Worm (Caenorhabditis elegans) whole organism, mixed stage, embryonic: ENCODE measurements around the gene mtx-2.

Source experiments
- ces-1 ChIP-seq: fragments of 150-350 bp; optimal IDR thresholded peaks from 2 replicates; lab custom pipeline; 2014; ENCODE audit warnings: missing biosample characterization, missing genetic modification reagents, missing genetic modification characterization
- cnd-1 ChIP-seq: fragments of 200-800 bp; sonication (Bioruptor generic); optimal IDR thresholded peaks from 2 replicates; lab custom pipeline; 2018; ENCODE audit warnings: mild to moderate bottlenecking, missing genetic modification characterization, missing compliant biosample characterization
- elt-1 ChIP-seq: sonication (generic microtip); optimal IDR thresholded peaks from 2 replicates; lab custom pipeline; 2017; ENCODE audit warnings: missing genetic modification characterization, mild to moderate bottlenecking, missing compliant biosample characterization, antibody characterized with exemption, moderate library complexity, borderline replicate concordance; ENCODE audit not compliant: insufficient read depth
- elt-3 ChIP-seq: fragments of 150-350 bp; optimal IDR thresholded peaks from 2 replicates; lab custom pipeline; 2014; ENCODE audit warnings: missing biosample characterization, missing genetic modification characterization
- flh-1 ChIP-seq: fragments of 200-800 bp; sonication (Bioruptor generic); optimal IDR thresholded peaks from 2 replicates; lab custom pipeline; 2018; ENCODE audit warnings: mild to moderate bottlenecking, missing genetic modification characterization, moderate library complexity, missing compliant biosample characterization
- lin-13 ChIP-seq: fragments of 150-350 bp; optimal IDR thresholded peaks from 2 replicates; lab custom pipeline; 2014; ENCODE audit warnings: missing biosample characterization, missing genetic modification characterization
- lsy-2 ChIP-seq: fragments of 150-350 bp; optimal IDR thresholded peaks from 2 replicates; lab custom pipeline; 2014; ENCODE audit warnings: missing biosample characterization, missing genetic modification characterization
- mab-5 ChIP-seq: fragments of 150-350 bp; optimal IDR thresholded peaks from 2 replicates; lab custom pipeline; 2014; ENCODE audit warnings: missing biosample characterization, missing genetic modification characterization
- snpc-4 ChIP-seq: fragments of 150-350 bp; optimal IDR thresholded peaks from 2 replicates; lab custom pipeline; 2014; ENCODE audit warnings: missing biosample characterization, missing genetic modification characterization
- sptf-1 ChIP-seq: sonication (generic microtip); optimal IDR thresholded peaks from 2 replicates; lab custom pipeline; 2017; ENCODE audit warnings: mild to moderate bottlenecking, missing genetic modification characterization, moderate library complexity, missing compliant biosample characterization
- unc-39 ChIP-seq: fragments of 150-350 bp; optimal IDR thresholded peaks from 2 replicates; lab custom pipeline; 2014; ENCODE audit warnings: missing biosample characterization, missing genetic modification characterization
- unc-62 ChIP-seq: fragments of 150-350 bp; optimal IDR thresholded peaks from 2 replicates; lab custom pipeline; 2014; ENCODE audit warnings: missing biosample characterization, missing genetic modification reagents, missing genetic modification characterization

DNA sequence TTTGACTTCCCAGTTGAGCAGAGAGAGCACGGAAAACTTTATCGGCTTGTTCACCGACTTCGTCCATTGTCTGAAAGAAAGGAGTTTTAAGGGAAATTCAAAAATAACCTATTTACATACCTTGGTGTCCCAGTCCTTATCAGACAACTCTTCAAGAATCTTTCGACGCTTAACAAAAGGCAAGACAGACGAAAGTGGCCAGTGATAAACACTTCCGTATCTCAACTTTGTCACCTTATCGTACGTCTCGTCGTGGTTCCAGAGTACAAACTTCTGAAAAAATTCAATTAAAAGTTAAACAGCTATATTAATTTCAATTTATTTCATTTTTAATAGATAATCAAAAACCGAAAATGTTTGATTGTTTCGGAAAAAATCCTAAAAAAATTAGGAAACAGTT lies 1.2 kb downstream of the mtx-2 start:
- no peak for TF ChIP-seq mab-5 (tag; lab: Kevin White, UChicago)
- TF ChIP-seq unc-62 (GFP tag; lab: Kevin White, UChicago) = no peak
- TF ChIP-seq unc-39 = no peak
- TF ChIP-seq cnd-1 (tag; lab: Kevin White, UChicago) = no peak
- no peak for TF ChIP-seq elt-3 (tag; lab: Kevin White, UChicago)
- no peak for TF ChIP-seq lin-13 (tag; lab: Kevin White, UChicago)
- no peak for TF ChIP-seq elt-1
- no peak for TF ChIP-seq ces-1
- TF ChIP-seq lsy-2 (tag; lab: Kevin White, UChicago) = no peak
- no peak for TF ChIP-seq sptf-1 (tag; lab: Kevin White, UChicago)
- TF ChIP-seq flh-1 (GFP tag; lab: Kevin White, UChicago) = no peak
- no peak for TF ChIP-seq snpc-4 (tag; lab: Kevin White, UChicago)
